Fruit fly (Drosophila melanogaster) whole organism: ENCODE data around the gene CG1582.

ENCODE experiments used
- CG8478 ChIP-seq: fragments of >200 bp; optimal IDR thresholded peaks from 2 replicates; lab custom pipeline; 2018; ENCODE audit warnings: inconsistent platforms
- Dll ChIP-seq: fragments of >200 bp; optimal IDR thresholded peaks from 2 replicates; lab custom pipeline; 2017
- psq ChIP-seq: fragments of >200 bp; optimal IDR thresholded peaks from 2 replicates; lab custom pipeline; 2017

dm6 chrX:10929613-10930012 lies 30.5 kb upstream of the CG1582 start:
- TF ChIP-seq psq (lab: Kevin White, UChicago) (no peak), Dll (no peak), CG8478 (no peak)
